Worm (Caenorhabditis elegans) whole organism, L4 larva: ENCODE results near the gene C02B4.3.

Source experiments
- D1046.2 ChIP-seq: fragments of 200-800 bp; sonication (Bioruptor generic); IDR thresholded peaks from 2 replicates; pipeline ENCODE4 v1.3.6; 2022; ENCODE audit warnings: missing genetic modification characterization, missing compliant biosample characterization
- F37D6.2 ChIP-seq: sonication (generic microtip); optimal IDR thresholded peaks from 2 replicates; lab custom pipeline; 2016; ENCODE audit warnings: mild to moderate bottlenecking, missing genetic modification characterization, missing compliant biosample characterization
- F44E2.7 ChIP-seq: fragments of 200-800 bp; sonication (Bioruptor generic); IDR thresholded peaks from 2 replicates; pipeline ENCODE4 v2.1.2; 2022; ENCODE audit warnings: missing genetic modification characterization, missing compliant biosample characterization
- F49E8.2 ChIP-seq: sonication (generic microtip); optimal IDR thresholded peaks from 2 replicates; lab custom pipeline; 2016; ENCODE audit warnings: missing compliant biosample characterization, mild to moderate bottlenecking, missing genetic modification characterization, borderline replicate concordance
- T20F7.1 ChIP-seq: fragments of 200-800 bp; sonication (Bioruptor generic); optimal IDR thresholded peaks from 2 replicates; lab custom pipeline; 2018; ENCODE audit warnings: mild to moderate bottlenecking, missing genetic modification characterization, missing compliant biosample characterization
- T26A8.4 ChIP-seq: fragments of 200-800 bp; sonication (Bioruptor generic); IDR thresholded peaks from 2 replicates; pipeline ENCODE4 v1.3.6; 2022; ENCODE audit warnings: missing genetic modification characterization, missing compliant biosample characterization
- Y48G9A.11 ChIP-seq: fragments of 200-800 bp; sonication (Bioruptor generic); IDR thresholded peaks from 2 replicates; pipeline ENCODE4 v1.3.6; 2022; ENCODE audit warnings: missing genetic modification reagents, missing genetic modification characterization, missing compliant biosample characterization
- aha-1 ChIP-seq: fragments of 150-350 bp; peaks from one replicate; lab custom pipeline; 2014; ENCODE audit warnings: missing biosample characterization, missing genetic modification characterization
- aly-2 ChIP-seq: sonication (generic microtip); optimal IDR thresholded peaks from 2 replicates; lab custom pipeline; 2018; ENCODE audit warnings: missing biosample characterization, missing genetic modification characterization
- ceh-28 ChIP-seq: fragments of 150-350 bp; optimal IDR thresholded peaks from 2 replicates; lab custom pipeline; 2014; ENCODE audit warnings: missing biosample characterization, missing genetic modification reagents, missing genetic modification characterization
- ceh-62 ChIP-seq: sonication (generic microtip); optimal IDR thresholded peaks from 2 replicates; lab custom pipeline; 2017; ENCODE audit warnings: missing biosample characterization, missing genetic modification characterization
- ces-1 ChIP-seq: fragments of 150-350 bp; sonication (generic microtip); optimal IDR thresholded peaks from 4 replicates; lab custom pipeline; 2014; ENCODE audit warnings: missing biosample characterization, missing genetic modification reagents, missing genetic modification characterization
- ctbp-1 ChIP-seq: fragments of 200-800 bp; sonication (Bioruptor generic); IDR thresholded peaks from 2 replicates; pipeline ENCODE4 v1.3.6; 2022; ENCODE audit warnings: missing genetic modification reagents, missing genetic modification characterization, missing compliant biosample characterization
- daf-12 ChIP-seq: fragments of 150-350 bp; optimal IDR thresholded peaks from 2 replicates; lab custom pipeline; 2014; ENCODE audit warnings: missing biosample characterization, missing genetic modification reagents, missing genetic modification characterization
- daf-16 ChIP-seq, 3 experiments: sonication (generic microtip); optimal IDR thresholded peaks; 2 replicates each; lab custom pipeline; 2016 to 2017; ENCODE audit warnings: missing genetic modification characterization in 3 of 3, missing genetic modification reagents in 3 of 3, mild to moderate bottlenecking in 2 of 3, missing compliant biosample characterization in 2 of 3, missing biosample characterization in 1 of 3, moderate library complexity in 1 of 3
- daf-19 ChIP-seq: fragments of 200-800 bp; sonication (Bioruptor generic); conservative IDR thresholded peaks from 2 replicates; pipeline ENCODE4 v1.3.6; 2022; ENCODE audit warnings: missing genetic modification characterization, missing compliant biosample characterization
- daf-8 ChIP-seq: fragments of 200-800 bp; sonication (Bioruptor generic); IDR thresholded peaks from 2 replicates; pipeline ENCODE4 v1.3.6; 2022; ENCODE audit warnings: missing genetic modification characterization, missing compliant biosample characterization
- dmd-6 ChIP-seq: fragments of 200-800 bp; sonication (Bioruptor generic); IDR thresholded peaks from 2 replicates; pipeline ENCODE4 v1.3.6; 2022; ENCODE audit warnings: missing genetic modification reagents, missing genetic modification characterization, missing compliant biosample characterization
- dve-1 ChIP-seq: sonication (generic microtip); optimal IDR thresholded peaks from 2 replicates; lab custom pipeline; 2017; ENCODE audit warnings: antibody characterized with exemption, mild to moderate bottlenecking, missing genetic modification characterization, missing compliant biosample characterization; ENCODE audit not compliant: insufficient read depth
- egl-27 ChIP-seq: sonication (generic microtip); optimal IDR thresholded peaks from 3 replicates; lab custom pipeline; 2017; ENCODE audit warnings: missing biosample characterization, missing genetic modification reagents, missing genetic modification characterization
- egl-43 ChIP-seq: fragments of 200-800 bp; sonication (Bioruptor generic); IDR thresholded peaks from 2 replicates; pipeline ENCODE4 v1.3.6; 2022; ENCODE audit warnings: missing genetic modification reagents, missing genetic modification characterization, missing compliant biosample characterization
- fos-1 ChIP-seq: fragments of 150-350 bp; optimal IDR thresholded peaks from 2 replicates; lab custom pipeline; 2014; ENCODE audit warnings: missing biosample characterization, missing genetic modification characterization
- hlh-30 ChIP-seq: sonication (generic microtip); optimal IDR thresholded peaks from 2 replicates; lab custom pipeline; 2017; ENCODE audit warnings: antibody characterized with exemption, mild to moderate bottlenecking, missing genetic modification characterization, missing compliant biosample characterization; ENCODE audit not compliant: insufficient read depth
- jun-1 ChIP-seq: fragments of 150-350 bp; optimal IDR thresholded peaks from 2 replicates; lab custom pipeline; 2014; ENCODE audit warnings: missing biosample characterization, missing genetic modification reagents, missing genetic modification characterization
- lin-29 ChIP-seq: fragments of 200-800 bp; sonication (Bioruptor generic); IDR thresholded peaks from 2 replicates; pipeline ENCODE4 v1.3.6; 2022; ENCODE audit warnings: missing genetic modification reagents, missing genetic modification characterization, missing compliant biosample characterization
- lin-38 ChIP-seq: fragments of 200-800 bp; sonication (Bioruptor generic); IDR thresholded peaks from 2 replicates; pipeline ENCODE4 v1.3.6; 2022; ENCODE audit warnings: missing genetic modification reagents, missing genetic modification characterization, missing compliant biosample characterization
- lir-3 ChIP-seq: sonication (generic microtip); optimal IDR thresholded peaks from 2 replicates; lab custom pipeline; 2016; ENCODE audit warnings: mild to moderate bottlenecking, missing genetic modification characterization, missing compliant biosample characterization
- mdl-1 ChIP-seq, 2 experiments: fragments of 150-350 bp in 1 of 2; sonication (generic microtip) in 1 of 2; optimal IDR thresholded peaks; 2 replicates each; lab custom pipeline; 2014 to 2017; ENCODE audit warnings: missing biosample characterization in 2 of 2, missing genetic modification characterization in 2 of 2
- mdt-29 ChIP-seq: fragments of 200-800 bp; sonication (Bioruptor generic); IDR thresholded peaks from 2 replicates; pipeline ENCODE4 v1.3.6; 2022; ENCODE audit warnings: missing genetic modification reagents, missing genetic modification characterization, missing compliant biosample characterization
- mxl-3 ChIP-seq: fragments of 200-800 bp; sonication (Bioruptor generic); optimal IDR thresholded peaks from 2 replicates; lab custom pipeline; 2018; ENCODE audit warnings: mild to moderate bottlenecking, missing genetic modification characterization, missing compliant biosample characterization
- nhr-10 ChIP-seq: fragments of 150-350 bp; optimal IDR thresholded peaks from 2 replicates; lab custom pipeline; 2014; ENCODE audit warnings: missing biosample characterization, missing genetic modification characterization
- nhr-11 ChIP-seq: fragments of 150-350 bp; optimal IDR thresholded peaks from 2 replicates; lab custom pipeline; 2014; ENCODE audit warnings: missing biosample characterization, missing genetic modification characterization
- nhr-111 ChIP-seq: fragments of 200-800 bp; sonication (Bioruptor generic); optimal IDR thresholded peaks from 2 replicates; lab custom pipeline; 2018; ENCODE audit warnings: mild to moderate bottlenecking, missing genetic modification characterization, missing compliant biosample characterization
- nhr-28 ChIP-seq: fragments of 150-350 bp; optimal IDR thresholded peaks from 2 replicates; lab custom pipeline; 2014; ENCODE audit warnings: missing biosample characterization, missing genetic modification characterization
- nhr-48 ChIP-seq: sonication (generic microtip); optimal IDR thresholded peaks from 2 replicates; lab custom pipeline; 2016; ENCODE audit warnings: mild to moderate bottlenecking, missing genetic modification characterization, missing compliant biosample characterization
- nhr-76 ChIP-seq: fragments of 150-350 bp; optimal IDR thresholded peaks from 2 replicates; lab custom pipeline; 2014; ENCODE audit warnings: missing biosample characterization, missing genetic modification characterization
- nhr-77 ChIP-seq: fragments of 150-350 bp; optimal IDR thresholded peaks from 2 replicates; lab custom pipeline; 2014; ENCODE audit warnings: missing biosample characterization, missing genetic modification characterization
- pha-4 ChIP-seq, 2 experiments: fragments of 150-350 bp in 1 of 2; fragments of 200-800 bp in 1 of 2; sonication (Bioruptor generic) in 1 of 2; IDR thresholded peaks in 1 of 2; optimal IDR thresholded peaks in 1 of 2; 2 replicates each; pipeline versions ENCODE4 v1.3.6 to Lab custom; 2014 to 2022; ENCODE audit warnings: missing genetic modification characterization in 2 of 2, missing genetic modification reagents in 2 of 2, missing biosample characterization in 1 of 2, missing compliant biosample characterization in 1 of 2
- php-3 ChIP-seq: fragments of 200-800 bp; sonication (Bioruptor generic); IDR thresholded peaks from 2 replicates; pipeline ENCODE4 v1.3.6; 2022; ENCODE audit warnings: missing genetic modification reagents, missing genetic modification characterization, missing compliant biosample characterization
- rbr-2 ChIP-seq: sonication (generic microtip); optimal IDR thresholded peaks from 2 replicates; lab custom pipeline; 2016; ENCODE audit warnings: missing genotype, missing genetic modification characterization, missing compliant biosample characterization
- sdz-12 ChIP-seq: fragments of 200-800 bp; sonication (Bioruptor generic); optimal IDR thresholded peaks from 2 replicates; lab custom pipeline; 2018; ENCODE audit warnings: mild to moderate bottlenecking, missing genetic modification characterization, missing compliant biosample characterization
- set-16 ChIP-seq: fragments of 200-800 bp; sonication (Bioruptor generic); IDR thresholded peaks from 2 replicates; pipeline ENCODE4 v1.3.6; 2022; ENCODE audit warnings: missing genetic modification reagents, missing genetic modification characterization, missing compliant biosample characterization
- skn-1 ChIP-seq: fragments of 150-350 bp; optimal IDR thresholded peaks from 2 replicates; lab custom pipeline; 2014; ENCODE audit warnings: missing biosample characterization, missing genetic modification characterization
- snpc-1.2 ChIP-seq: fragments of 200-800 bp; sonication (Bioruptor generic); IDR thresholded peaks from 2 replicates; pipeline ENCODE4 v1.3.6; 2022; ENCODE audit warnings: missing genetic modification reagents, missing genetic modification characterization, missing compliant biosample characterization
- snpc-4 ChIP-seq: fragments of 150-350 bp; optimal IDR thresholded peaks from 2 replicates; lab custom pipeline; 2014; ENCODE audit warnings: missing biosample characterization, missing genetic modification characterization
- tra-1 ChIP-seq: fragments of 200-800 bp; sonication (Bioruptor generic); IDR thresholded peaks from 2 replicates; pipeline ENCODE4 v1.3.6; 2022; ENCODE audit warnings: missing genetic modification reagents, missing genetic modification characterization, missing compliant biosample characterization
- unc-62 ChIP-seq, 3 experiments: fragments of 150-350 bp in 1 of 3; sonication (generic microtip); optimal IDR thresholded peaks in 2 of 3; peaks in 1 of 3; 1 replicate in 1 of 3; 2 replicates in 2 of 3; lab custom pipeline; 2014 to 2017; ENCODE audit warnings: missing biosample characterization in 3 of 3, missing genetic modification characterization in 3 of 3, missing genetic modification reagents in 3 of 3, missing genotype in 1 of 3
- zag-1 ChIP-seq: fragments of 150-350 bp; optimal IDR thresholded peaks from 2 replicates; lab custom pipeline; 2014; ENCODE audit warnings: missing biosample characterization, missing genetic modification characterization
- zip-11 ChIP-seq: fragments of 200-800 bp; sonication (Bioruptor generic); IDR thresholded peaks from 2 replicates; pipeline ENCODE4 v1.3.6; 2022; ENCODE audit warnings: missing genetic modification characterization, missing compliant biosample characterization
- zip-2 ChIP-seq: fragments of 150-350 bp; optimal IDR thresholded peaks from 2 replicates; lab custom pipeline; 2014; ENCODE audit warnings: missing biosample characterization, missing genetic modification characterization

C02B4.3 gene

DNA sequence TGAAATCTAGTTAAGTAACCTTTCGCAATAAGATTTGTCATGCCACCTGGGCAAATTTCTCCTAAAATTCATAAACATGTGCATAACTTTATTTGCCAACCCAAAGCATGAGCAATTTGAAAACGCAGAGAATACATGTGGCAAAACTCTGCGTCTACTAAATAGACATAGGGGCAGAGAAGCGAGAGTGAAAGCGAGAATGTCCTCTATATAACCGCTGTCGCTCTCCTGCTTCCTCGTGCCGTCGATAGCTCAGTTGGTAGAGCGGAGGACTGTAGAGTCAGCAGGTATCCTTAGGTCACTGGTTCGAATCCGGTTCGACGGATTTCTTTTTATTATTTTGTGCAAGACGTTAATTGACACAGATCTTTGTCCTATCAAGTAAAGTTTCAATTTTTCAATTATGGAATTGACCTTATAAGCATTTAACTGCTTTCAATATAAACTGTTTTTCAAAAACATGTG is 5.4 kb upstream of the C02B4.3 start:
- TF ChIP-seq fos-1 (tag; lab: Kevin White, UChicago), result no peak
- TF ChIP-seq tra-1 (GFP tag; lab: Robert Waterston, UW), result peak; percentile 88
- no peak for TF ChIP-seq ces-1
- peak; percentile 95 for TF ChIP-seq F44E2.7 (GFP tag; lab: Robert Waterston, UW)
- TF ChIP-seq unc-62 (GFP tag; optimal IDR thresholded peaks at IDR 0.05 in 1 of 2; lab: Kevin White, UChicago), result peak in 1 of 2 experiments; percentile 90
- TF ChIP-seq unc-62 (tag; optimal IDR thresholded peaks at IDR 0.05; lab: Kevin White, UChicago), result no peak
- peak; percentile 86 for TF ChIP-seq hlh-30
- no peak for TF ChIP-seq nhr-77 (tag; lab: Kevin White, UChicago)
- no peak for TF ChIP-seq nhr-76 (tag; lab: Kevin White, UChicago)
- peak; percentile 94 for TF ChIP-seq T26A8.4 (GFP tag; lab: Robert Waterston, UW)
- peak; percentile 89 for TF ChIP-seq sdz-12
- TF ChIP-seq F37D6.2 (tag; lab: Kevin White, UChicago), result peak; percentile 75
- peak; percentile 52; the same call in 1 of the 2 replicates for TF ChIP-seq set-16 (GFP tag; lab: Robert Waterston, UW)
- TF ChIP-seq aha-1 (tag; lab: Kevin White, UChicago), result no peak
- peak; percentile 27 for TF ChIP-seq T20F7.1 (GFP tag; lab: Kevin White, UChicago)
- TF ChIP-seq daf-16 (GFP tag; optimal IDR thresholded peaks at IDR 0.05; lab: Kevin White, UChicago), result peak; percentile 80 to 82
- peak; percentile 16 for TF ChIP-seq daf-16 (tag; optimal IDR thresholded peaks at IDR 0.05; lab: Kevin White, UChicago)
- TF ChIP-seq egl-43 (GFP tag; lab: Robert Waterston, UW), result peak; percentile 99
- peak; percentile 71 for TF ChIP-seq zip-2 (tag; lab: Kevin White, UChicago)
- TF ChIP-seq D1046.2 (GFP tag; lab: Robert Waterston, UW), result peak; percentile 89
- peak; percentile 44 to 55 for TF ChIP-seq mdl-1 (tag; optimal IDR thresholded peaks at IDR 0.05; lab: Kevin White, UChicago)
- no peak for TF ChIP-seq ceh-28
- TF ChIP-seq nhr-10 (tag; lab: Kevin White, UChicago), result peak; percentile 1
- peak; percentile 69 for TF ChIP-seq dve-1
- peak; percentile 86 for TF ChIP-seq mdt-29 (GFP tag; lab: Robert Waterston, UW)
- TF ChIP-seq lin-29, result peak; percentile 73
- TF ChIP-seq egl-27 (tag; lab: Kevin White, UChicago), result no peak
- TF ChIP-seq jun-1 (tag; lab: Kevin White, UChicago), result no peak
- TF ChIP-seq php-3 (GFP tag; lab: Robert Waterston, UW), result peak; percentile 76
- TF ChIP-seq lir-3 (tag; lab: Kevin White, UChicago), result peak; percentile 63
- peak; percentile 28 for TF ChIP-seq F49E8.2 (tag; lab: Kevin White, UChicago)
- TF ChIP-seq zag-1, result no peak
- TF ChIP-seq lin-38 (GFP tag; lab: Robert Waterston, UW), result peak; percentile 80
- peak; percentile 83 for TF ChIP-seq nhr-111 (GFP tag; lab: Kevin White, UChicago)
- TF ChIP-seq aly-2 (tag; lab: Kevin White, UChicago), result no peak
- peak; percentile 77 for TF ChIP-seq Y48G9A.11 (GFP tag; lab: Robert Waterston, UW)
- peak; percentile 45 for TF ChIP-seq nhr-28
- TF ChIP-seq mxl-3, result peak; percentile 67
- TF ChIP-seq skn-1 (tag; lab: Kevin White, UChicago), result no peak
- peak; percentile 93 for TF ChIP-seq snpc-1.2 (GFP tag; lab: Robert Waterston, UW)
- TF ChIP-seq rbr-2 (tag; lab: Kevin White, UChicago), result peak; percentile 86
- no peak for TF ChIP-seq snpc-4 (tag; lab: Kevin White, UChicago)
- TF ChIP-seq daf-8 (GFP tag; lab: Robert Waterston, UW), result 0 out of 2 replicates have a peak, but pooled peaks have one; percentile 73
- peak; percentile 91 for TF ChIP-seq daf-19 (GFP tag; lab: Robert Waterston, UW)
- peak; percentile 70 for TF ChIP-seq dmd-6
- TF ChIP-seq ceh-62 (tag; lab: Kevin White, UChicago), result no peak
- TF ChIP-seq daf-12 (tag; lab: Kevin White, UChicago), result no peak
- TF ChIP-seq ctbp-1, result peak; percentile 94
- TF ChIP-seq nhr-48 (tag; lab: Kevin White, UChicago), result peak; percentile 82
- peak; percentile 95 for TF ChIP-seq pha-4 (GFP tag; IDR thresholded peaks at IDR 0.05; lab: Robert Waterston, UW)
- no peak for TF ChIP-seq pha-4 (tag; optimal IDR thresholded peaks at IDR 0.05; lab: Kevin White, UChicago)
- TF ChIP-seq nhr-11 (tag; lab: Kevin White, UChicago), result peak; percentile 61
- TF ChIP-seq zip-11, result peak; percentile 79; the same call in 1 of the 2 replicates
